Worm (Caenorhabditis elegans) whole organism, L4 larva: ENCODE results near the gene F09A5.3.
A peak's percentile ranks its signal among the peaks of the same experiment; 100 is the strongest.

Experiments
- F44E2.7 ChIP-seq: fragments of 200-800 bp; sonication (Bioruptor generic); IDR thresholded peaks from 2 replicates; pipeline ENCODE4 v2.1.2; 2022; ENCODE audit warnings: missing genetic modification characterization, missing compliant biosample characterization
- T20F7.1 ChIP-seq: fragments of 200-800 bp; sonication (Bioruptor generic); optimal IDR thresholded peaks from 2 replicates; lab custom pipeline; 2018; ENCODE audit warnings: mild to moderate bottlenecking, missing genetic modification characterization, missing compliant biosample characterization
- aha-1 ChIP-seq: fragments of 150-350 bp; peaks from one replicate; lab custom pipeline; 2014; ENCODE audit warnings: missing biosample characterization, missing genetic modification characterization
- attf-4 ChIP-seq: sonication (generic microtip); optimal IDR thresholded peaks from 3 replicates; lab custom pipeline; 2017; ENCODE audit warnings: missing biosample characterization, missing genetic modification characterization
- ceh-28 ChIP-seq: fragments of 150-350 bp; optimal IDR thresholded peaks from 2 replicates; lab custom pipeline; 2014; ENCODE audit warnings: missing biosample characterization, missing genetic modification reagents, missing genetic modification characterization
- ceh-32 ChIP-seq: sonication (generic microtip); optimal IDR thresholded peaks from 2 replicates; lab custom pipeline; 2016; ENCODE audit warnings: mild to moderate bottlenecking, missing genetic modification characterization, missing compliant biosample characterization; ENCODE audit not compliant: poor library complexity
- cey-2 ChIP-seq: sonication (generic microtip); optimal IDR thresholded peaks from 3 replicates; lab custom pipeline; 2017; ENCODE audit warnings: missing genetic modification characterization, mild to moderate bottlenecking, missing compliant biosample characterization, antibody characterized with exemption, borderline replicate concordance; ENCODE audit not compliant: insufficient read depth
- ctbp-1 ChIP-seq: fragments of 200-800 bp; sonication (Bioruptor generic); IDR thresholded peaks from 2 replicates; pipeline ENCODE4 v1.3.6; 2022; ENCODE audit warnings: missing genetic modification reagents, missing genetic modification characterization, missing compliant biosample characterization
- daf-16 ChIP-seq, 3 experiments: sonication (generic microtip); optimal IDR thresholded peaks; 2 replicates each; lab custom pipeline; 2016 to 2017; ENCODE audit warnings: missing genetic modification characterization in 3 of 3, missing genetic modification reagents in 3 of 3, mild to moderate bottlenecking in 2 of 3, missing compliant biosample characterization in 2 of 3, missing biosample characterization in 1 of 3, moderate library complexity in 1 of 3
- dmd-6 ChIP-seq: fragments of 200-800 bp; sonication (Bioruptor generic); IDR thresholded peaks from 2 replicates; pipeline ENCODE4 v1.3.6; 2022; ENCODE audit warnings: missing genetic modification reagents, missing genetic modification characterization, missing compliant biosample characterization
- dmd-8 ChIP-seq: fragments of 200-800 bp; sonication (Bioruptor generic); IDR thresholded peaks from 2 replicates; pipeline ENCODE4 v1.3.6; 2022; ENCODE audit warnings: missing genetic modification characterization, missing compliant biosample characterization
- dve-1 ChIP-seq: sonication (generic microtip); optimal IDR thresholded peaks from 2 replicates; lab custom pipeline; 2017; ENCODE audit warnings: antibody characterized with exemption, mild to moderate bottlenecking, missing genetic modification characterization, missing compliant biosample characterization; ENCODE audit not compliant: insufficient read depth
- egl-27 ChIP-seq: sonication (generic microtip); optimal IDR thresholded peaks from 3 replicates; lab custom pipeline; 2017; ENCODE audit warnings: missing biosample characterization, missing genetic modification reagents, missing genetic modification characterization
- egl-43 ChIP-seq: fragments of 200-800 bp; sonication (Bioruptor generic); IDR thresholded peaks from 2 replicates; pipeline ENCODE4 v1.3.6; 2022; ENCODE audit warnings: missing genetic modification reagents, missing genetic modification characterization, missing compliant biosample characterization
- fkh-10 ChIP-seq: fragments of 150-350 bp; optimal IDR thresholded peaks from 2 replicates; lab custom pipeline; 2014; ENCODE audit warnings: missing biosample characterization, missing genetic modification reagents, missing genetic modification characterization
- hif-1 ChIP-seq, 2 experiments: sonication (generic microtip); optimal IDR thresholded peaks; 2 replicates each; lab custom pipeline; 2016 to 2017; ENCODE audit warnings: missing compliant biosample characterization in 2 of 2, missing genetic modification characterization in 2 of 2, missing genetic modification reagents in 2 of 2, missing genotype in 2 of 2, mild to moderate bottlenecking in 1 of 2
- hlh-11 ChIP-seq: fragments of 200-800 bp; sonication (Bioruptor generic); optimal IDR thresholded peaks from 2 replicates; lab custom pipeline; 2018; ENCODE audit warnings: mild to moderate bottlenecking, missing genetic modification characterization, missing compliant biosample characterization
- hlh-30 ChIP-seq: sonication (generic microtip); optimal IDR thresholded peaks from 2 replicates; lab custom pipeline; 2017; ENCODE audit warnings: antibody characterized with exemption, mild to moderate bottlenecking, missing genetic modification characterization, missing compliant biosample characterization; ENCODE audit not compliant: insufficient read depth
- lin-1 ChIP-seq: fragments of 200-800 bp; sonication (Bioruptor generic); IDR thresholded peaks from 2 replicates; pipeline ENCODE4 v1.3.6; 2022; ENCODE audit warnings: missing genetic modification reagents, missing genetic modification characterization, missing compliant biosample characterization
- lin-13 ChIP-seq: fragments of 150-350 bp; optimal IDR thresholded peaks from 2 replicates; lab custom pipeline; 2014; ENCODE audit warnings: missing biosample characterization, missing genetic modification reagents, missing genetic modification characterization
- lsy-2 ChIP-seq, 2 experiments: fragments of 150-350 bp in 1 of 2; sonication (generic microtip) in 1 of 2; optimal IDR thresholded peaks; 2 replicates each; lab custom pipeline; 2014 to 2017; ENCODE audit warnings: missing biosample characterization in 2 of 2, missing genetic modification characterization in 2 of 2
- mdl-1 ChIP-seq, 2 experiments: fragments of 150-350 bp in 1 of 2; sonication (generic microtip) in 1 of 2; optimal IDR thresholded peaks; 2 replicates each; lab custom pipeline; 2014 to 2017; ENCODE audit warnings: missing biosample characterization in 2 of 2, missing genetic modification characterization in 2 of 2
- mep-1 ChIP-seq: fragments of 150-350 bp; sonication (generic microtip); optimal IDR thresholded peaks from 3 replicates; lab custom pipeline; 2014; ENCODE audit warnings: missing biosample characterization, missing genetic modification characterization
- mes-2 ChIP-seq: sonication (generic microtip); optimal IDR thresholded peaks from 2 replicates; lab custom pipeline; 2016; ENCODE audit warnings: missing genotype, mild to moderate bottlenecking, missing genetic modification characterization, missing compliant biosample characterization; ENCODE audit not compliant: poor library complexity, severe bottlenecking
- mxl-2 ChIP-seq: fragments of 200-800 bp; sonication (Bioruptor generic); conservative IDR thresholded peaks from 2 replicates; pipeline ENCODE4 v1.3.6; 2022; ENCODE audit warnings: missing genetic modification reagents, missing genetic modification characterization, missing compliant biosample characterization
- mxl-3 ChIP-seq: fragments of 200-800 bp; sonication (Bioruptor generic); optimal IDR thresholded peaks from 2 replicates; lab custom pipeline; 2018; ENCODE audit warnings: mild to moderate bottlenecking, missing genetic modification characterization, missing compliant biosample characterization
- nhr-11 ChIP-seq: fragments of 150-350 bp; optimal IDR thresholded peaks from 2 replicates; lab custom pipeline; 2014; ENCODE audit warnings: missing biosample characterization, missing genetic modification characterization
- nhr-111 ChIP-seq: fragments of 200-800 bp; sonication (Bioruptor generic); optimal IDR thresholded peaks from 2 replicates; lab custom pipeline; 2018; ENCODE audit warnings: mild to moderate bottlenecking, missing genetic modification characterization, missing compliant biosample characterization
- nhr-25 ChIP-seq: sonication (generic microtip); optimal IDR thresholded peaks from 2 replicates; lab custom pipeline; 2017; ENCODE audit warnings: missing genetic modification characterization, mild to moderate bottlenecking, missing compliant biosample characterization, antibody characterized with exemption, moderate library complexity, borderline replicate concordance; ENCODE audit not compliant: insufficient read depth
- nhr-28 ChIP-seq: fragments of 150-350 bp; optimal IDR thresholded peaks from 2 replicates; lab custom pipeline; 2014; ENCODE audit warnings: missing biosample characterization, missing genetic modification characterization
- nhr-48 ChIP-seq: sonication (generic microtip); optimal IDR thresholded peaks from 2 replicates; lab custom pipeline; 2016; ENCODE audit warnings: mild to moderate bottlenecking, missing genetic modification characterization, missing compliant biosample characterization
- php-3 ChIP-seq: fragments of 200-800 bp; sonication (Bioruptor generic); IDR thresholded peaks from 2 replicates; pipeline ENCODE4 v1.3.6; 2022; ENCODE audit warnings: missing genetic modification reagents, missing genetic modification characterization, missing compliant biosample characterization
- pqm-1 ChIP-seq: sonication (generic microtip); optimal IDR thresholded peaks from 2 replicates; lab custom pipeline; 2017; ENCODE audit warnings: missing biosample characterization, missing genetic modification characterization
- saeg-2 ChIP-seq: fragments of 200-800 bp; sonication (Bioruptor generic); IDR thresholded peaks from 2 replicates; pipeline ENCODE4 v1.3.6; 2022; ENCODE audit warnings: missing genetic modification reagents, missing genetic modification characterization, missing compliant biosample characterization
- snpc-1.2 ChIP-seq: fragments of 200-800 bp; sonication (Bioruptor generic); IDR thresholded peaks from 2 replicates; pipeline ENCODE4 v1.3.6; 2022; ENCODE audit warnings: missing genetic modification reagents, missing genetic modification characterization, missing compliant biosample characterization
- spr-3 ChIP-seq: fragments of 200-800 bp; sonication (Bioruptor generic); optimal IDR thresholded peaks from 2 replicates; lab custom pipeline; 2018; ENCODE audit warnings: mild to moderate bottlenecking, missing genetic modification characterization, missing compliant biosample characterization
- unc-130 ChIP-seq: sonication (generic microtip); optimal IDR thresholded peaks from 2 replicates; lab custom pipeline; 2016; ENCODE audit warnings: missing genetic modification reagents, missing genetic modification characterization, missing compliant biosample characterization
- unc-62 ChIP-seq, 3 experiments: fragments of 150-350 bp in 1 of 3; sonication (generic microtip); optimal IDR thresholded peaks in 2 of 3; peaks in 1 of 3; 1 replicate in 1 of 3; 2 replicates in 2 of 3; lab custom pipeline; 2014 to 2017; ENCODE audit warnings: missing biosample characterization in 3 of 3, missing genetic modification characterization in 3 of 3, missing genetic modification reagents in 3 of 3, missing genotype in 1 of 3
- ztf-7 ChIP-seq: fragments of 150-350 bp; optimal IDR thresholded peaks from 2 replicates; lab custom pipeline; 2014; ENCODE audit warnings: missing biosample characterization, missing genetic modification characterization

The F09A5.3 gene

ce11 chrX:13154514-13154913, 13.1 kb downstream of the F09A5.3 start:
- TF ChIP-seq saeg-2 (no peak), pqm-1 (no peak), dve-1 (tag; lab: Kevin White, UChicago) (peak; percentile 3), hlh-30 (peak; percentile 29), cey-2 (no peak), hlh-11 (peak; percentile 27), egl-43 (GFP tag; lab: Robert Waterston, UW) (no peak), hif-1 (tag; optimal IDR thresholded peaks at IDR 0.05; lab: Kevin White, UChicago) (no peak), dmd-6 (GFP tag; lab: Robert Waterston, UW) (0 out of 2 replicates have a peak, but pooled peaks have one; percentile 23)
- TF ChIP-seq, all 104 proteins: peak for 4

ce11 chrX:13155730-13156129, 14.3 kb downstream of the F09A5.3 start:
- peak in 1 of 2 experiments; percentile 38 for TF ChIP-seq unc-62 (GFP tag; optimal IDR thresholded peaks at IDR 0.05 in 1 of 2; lab: Kevin White, UChicago)
- TF ChIP-seq unc-62 (tag; optimal IDR thresholded peaks at IDR 0.05; lab: Kevin White, UChicago) = no peak
- TF ChIP-seq lsy-2 (tag; optimal IDR thresholded peaks at IDR 0.05; lab: Kevin White, UChicago) = no peak
- TF ChIP-seq attf-4 = no peak
- no peak for TF ChIP-seq spr-3 (GFP tag; lab: Kevin White, UChicago)
- peak; percentile 72 for TF ChIP-seq fkh-10 (GFP tag; lab: Kevin White, UChicago)
- TF ChIP-seq egl-27 (tag; lab: Kevin White, UChicago) = no peak
- TF ChIP-seq, all 104 proteins: peak for 2

ce11 chrX:13157112-13157768, 15.8 kb downstream of the F09A5.3 start:
- peak in 1 of 2 experiments; percentile 34 for TF ChIP-seq unc-62 (GFP tag; optimal IDR thresholded peaks at IDR 0.05 in 1 of 2; lab: Kevin White, UChicago)
- TF ChIP-seq unc-62 (tag; optimal IDR thresholded peaks at IDR 0.05; lab: Kevin White, UChicago) = no peak
- no peak for TF ChIP-seq unc-130 (GFP tag; lab: Kevin White, UChicago)
- no peak for TF ChIP-seq fkh-10 (GFP tag; lab: Kevin White, UChicago)
- TF ChIP-seq ceh-28 = peak; percentile 70
- peak; percentile 97 for TF ChIP-seq aha-1 (tag; lab: Kevin White, UChicago)
- TF ChIP-seq dve-1 (tag; lab: Kevin White, UChicago) = peak; percentile 30
- TF ChIP-seq snpc-1.2 (GFP tag; lab: Robert Waterston, UW) = no peak
- no peak for TF ChIP-seq daf-16 (GFP tag; optimal IDR thresholded peaks at IDR 0.05; lab: Kevin White, UChicago)
- TF ChIP-seq daf-16 (tag; optimal IDR thresholded peaks at IDR 0.05; lab: Kevin White, UChicago) = peak; percentile 13
- TF ChIP-seq nhr-28 = peak; percentile 26
- peak; percentile 29 for TF ChIP-seq nhr-25 (tag; lab: Kevin White, UChicago)

- TF ChIP-seq mes-2 (peak; percentile 12), cey-2 (no peak), ztf-7 (tag; lab: Kevin White, UChicago) (no peak), mxl-2 (GFP tag; lab: Robert Waterston, UW) (no peak), aha-1 (tag; lab: Kevin White, UChicago) (peak; percentile 10), nhr-11 (tag; lab: Kevin White, UChicago) (no peak), dmd-8 (GFP tag; lab: Robert Waterston, UW) (no peak)
- TF ChIP-seq, all 104 proteins: peak for 2
Measured at ce11 chrX:13158487-13158886, 17.1 kb downstream of the F09A5.3 start.

DNA sequence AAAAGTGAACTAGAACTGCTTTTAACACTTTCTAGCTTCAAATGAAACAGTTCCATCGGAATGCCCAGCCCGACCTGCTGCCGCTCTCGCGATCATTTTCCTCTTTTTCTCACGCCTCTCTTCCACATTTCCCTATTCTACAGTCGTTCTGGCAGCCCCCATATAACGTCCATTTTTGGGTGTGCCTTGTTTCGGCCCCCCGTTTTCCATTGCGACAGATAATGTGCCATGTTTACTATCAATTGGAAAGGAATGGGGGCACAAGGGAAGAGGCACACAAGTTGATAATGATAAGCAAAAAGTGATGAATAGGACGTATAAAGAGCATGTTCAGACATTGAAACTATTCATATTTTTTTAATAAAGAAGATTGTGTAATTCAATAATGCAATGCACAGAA, 17.6 kb downstream of the F09A5.3 start:
- TF ChIP-seq F44E2.7 (GFP tag; lab: Robert Waterston, UW) = no peak
- TF ChIP-seq lin-1 (GFP tag; lab: Robert Waterston, UW) = peak; percentile 78; the same call in 1 of the 2 replicates
- TF ChIP-seq nhr-111 = no peak
- TF ChIP-seq mdl-1 (tag; optimal IDR thresholded peaks at IDR 0.05; lab: Kevin White, UChicago) = peak in 1 of 2 experiments; percentile 32
- peak; percentile 45; the same call in 1 of the 2 replicates for TF ChIP-seq php-3 (GFP tag; lab: Robert Waterston, UW)
- TF ChIP-seq ceh-32 (tag; lab: Kevin White, UChicago) = no peak
- peak; percentile 82 for TF ChIP-seq dmd-6 (GFP tag; lab: Robert Waterston, UW)
- TF ChIP-seq mep-1 (tag; lab: Kevin White, UChicago) = peak; percentile 59
- peak; percentile 90 for TF ChIP-seq hlh-11
- peak; percentile 85 for TF ChIP-seq dve-1 (tag; lab: Kevin White, UChicago)
- TF ChIP-seq ctbp-1 = no peak
- TF ChIP-seq unc-62 (GFP tag; optimal IDR thresholded peaks at IDR 0.05 in 1 of 2; lab: Kevin White, UChicago) = peak in 1 of 2 experiments; percentile 83
- TF ChIP-seq unc-62 (tag; optimal IDR thresholded peaks at IDR 0.05; lab: Kevin White, UChicago) = no peak
- peak; percentile 52 for TF ChIP-seq mxl-3 (GFP tag; lab: Kevin White, UChicago)
- TF ChIP-seq T20F7.1 = no peak
- TF ChIP-seq ceh-28 = no peak
- no peak for TF ChIP-seq spr-3 (GFP tag; lab: Kevin White, UChicago)
- peak; percentile 15 for TF ChIP-seq lin-13 (GFP tag; lab: Kevin White, UChicago)
- peak; percentile 54 for TF ChIP-seq nhr-48 (tag; lab: Kevin White, UChicago)
